Worm (Caenorhabditis elegans) whole organism, early embryonic: ENCODE measurements around the gene col-140.

Experiments used
- ceh-36 ChIP-seq: sonication (generic microtip); optimal IDR thresholded peaks from 2 replicates; lab custom pipeline; 2016; ENCODE audit warnings: missing genetic modification characterization, inconsistent platforms, missing compliant biosample characterization
- pes-1 ChIP-seq: fragments of 200-800 bp; sonication (Bioruptor generic); IDR thresholded peaks from 2 replicates; pipeline ENCODE4 v1.3.6; 2022; ENCODE audit warnings: missing genetic modification reagents, missing genetic modification characterization, missing compliant biosample characterization

- no peak for TF ChIP-seq ceh-36 (tag; lab: Kevin White, UChicago)
- no peak for TF ChIP-seq pes-1 (GFP tag; lab: Robert Waterston, UW)
Measured at ce11 chrV:5851631-5852030, 15.0 kb upstream of the col-140 start.
